Fruit fly (Drosophila melanogaster) whole organism, prepupa: ENCODE results near the gene CG7730.

Source experiments
- Blimp-1 ChIP-seq: fragments of 200-800 bp; sonication (Bioruptor generic); optimal IDR thresholded peaks from 3 replicates; lab custom pipeline; 2017; ENCODE audit warnings: missing biosample characterization, missing genetic modification characterization, mild to moderate bottlenecking, moderate library complexity, missing genetic modification reagents
- CG34406 ChIP-seq: fragments of 200-800 bp; sonication (Bioruptor generic); optimal IDR thresholded peaks from 3 replicates; lab custom pipeline; 2016; ENCODE audit warnings: missing biosample characterization, missing genetic modification characterization
- CG6792 ChIP-seq: fragments of 200-800 bp; sonication (Bioruptor generic); optimal IDR thresholded peaks from 3 replicates; lab custom pipeline; 2016; ENCODE audit warnings: missing biosample characterization, missing genetic modification characterization
- CG9139 ChIP-seq: fragments of 200-800 bp; sonication (Bioruptor generic); optimal IDR thresholded peaks from 3 replicates; lab custom pipeline; 2017; ENCODE audit warnings: missing biosample characterization, mild to moderate bottlenecking, missing genetic modification characterization
- Hr38 ChIP-seq: sonication (Bioruptor generic); optimal IDR thresholded peaks from 2 replicates; lab custom pipeline; 2016; ENCODE audit warnings: missing biosample characterization, missing genetic modification characterization
- cyc ChIP-seq: fragments of 200-800 bp; sonication (Bioruptor generic); optimal IDR thresholded peaks from 3 replicates; lab custom pipeline; 2016; ENCODE audit warnings: missing biosample characterization, missing genetic modification characterization
- esn ChIP-seq: fragments of 200-800 bp; sonication (Bioruptor generic); optimal IDR thresholded peaks from 2 replicates; lab custom pipeline; 2016; ENCODE audit warnings: missing biosample characterization, mild to moderate bottlenecking, missing genetic modification characterization, moderate library complexity
- lz ChIP-seq: fragments of 200-800 bp; sonication (Bioruptor generic); optimal IDR thresholded peaks from 3 replicates; lab custom pipeline; 2016; ENCODE audit warnings: missing biosample characterization, missing genetic modification characterization

dm6 chr3L:17004765-17005414, 22.4 kb upstream of the CG7730 start:
- TF ChIP-seq esn (GFP tag; lab: Kevin White, UChicago) (no peak), cyc (GFP tag; lab: Kevin White, UChicago) (no peak), CG6792 (no peak), CG9139 (no peak), lz (GFP tag; lab: Kevin White, UChicago) (no peak), Hr38 (GFP tag; lab: Kevin White, UChicago) (no peak), Blimp-1 (GFP tag; lab: Kevin White, UChicago) (no peak), CG34406 (GFP tag; lab: Kevin White, UChicago) (no peak)
